Worm (Caenorhabditis elegans) whole organism, L4/young adult: ENCODE measurements around the gene W02H3.3.

Source experiments
- W03F9.2 ChIP-seq: fragments of 150-350 bp; optimal IDR thresholded peaks from 2 replicates; lab custom pipeline; 2014; ENCODE audit warnings: missing biosample characterization, missing genetic modification characterization
- him-1 ChIP-seq: sonication (generic microtip); optimal IDR thresholded peaks from 2 replicates; lab custom pipeline; 2016; ENCODE audit warnings: missing genotype, missing genetic modification reagents, missing genetic modification characterization, missing compliant biosample characterization

- TF ChIP-seq him-1 (tag; lab: Kevin White, UChicago) (no peak), W03F9.2 (tag; lab: Kevin White, UChicago) (no peak)
Observed at ce11 chrX:11067256-11067655, 30.7 kb downstream of the W02H3.3 start.
